Worm (Caenorhabditis elegans) whole organism, midembryonic: ENCODE measurements around the gene C35D10.10.

Experiments
- T22C8.4 ChIP-seq: fragments of 200-800 bp; sonication (Bioruptor generic); IDR thresholded peaks from 2 replicates; pipeline ENCODE4 v1.3.6; 2022; ENCODE audit warnings: missing genetic modification characterization, missing compliant biosample characterization
- cog-1 ChIP-seq: sonication (generic microtip); optimal IDR thresholded peaks from 2 replicates; lab custom pipeline; 2016; ENCODE audit warnings: missing genetic modification characterization, missing compliant biosample characterization
- flt-1 ChIP-seq: fragments of 200-800 bp; sonication (Bioruptor generic); IDR thresholded peaks from 2 replicates; pipeline ENCODE4 v1.3.6; 2022; ENCODE audit warnings: missing genetic modification characterization, missing compliant biosample characterization
- klf-2 ChIP-seq: fragments of 200-800 bp; sonication (Bioruptor generic); conservative IDR thresholded peaks from 2 replicates; pipeline ENCODE4 v1.3.6; 2022; ENCODE audit warnings: missing genetic modification reagents, missing genetic modification characterization, missing compliant biosample characterization
- med-1 ChIP-seq: sonication (generic microtip); optimal IDR thresholded peaks from 2 replicates; lab custom pipeline; 2017; ENCODE audit warnings: missing genetic modification characterization, mild to moderate bottlenecking, missing compliant biosample characterization, antibody characterized with exemption, missing genetic modification reagents; ENCODE audit not compliant: insufficient read depth
- ref-1 ChIP-seq: fragments of 200-800 bp; sonication (Bioruptor generic); conservative IDR thresholded peaks from 2 replicates; pipeline ENCODE4 v1.3.6; 2022; ENCODE audit warnings: missing genetic modification reagents, missing genetic modification characterization, missing compliant biosample characterization
- tab-1 ChIP-seq: fragments of 200-800 bp; sonication (Bioruptor generic); IDR thresholded peaks from 2 replicates; pipeline ENCODE4 v1.3.6; 2022; ENCODE audit warnings: missing genetic modification characterization, missing compliant biosample characterization
- ztf-23 ChIP-seq: fragments of 200-800 bp; sonication (Bioruptor generic); IDR thresholded peaks from 2 replicates; pipeline ENCODE4 v1.3.6; 2022; ENCODE audit warnings: missing genetic modification reagents, missing genetic modification characterization, missing compliant biosample characterization
- ztf-29 ChIP-seq: fragments of 200-800 bp; sonication (Bioruptor generic); IDR thresholded peaks from 2 replicates; pipeline ENCODE4 v1.3.6; 2022; ENCODE audit warnings: missing genetic modification reagents, missing genetic modification characterization, missing compliant biosample characterization

- TF ChIP-seq flt-1 (GFP tag; lab: Robert Waterston, UW), result no peak
- TF ChIP-seq ref-1 (GFP tag; lab: Robert Waterston, UW), result no peak
- TF ChIP-seq cog-1 (tag; lab: Kevin White, UChicago), result no peak
- no peak for TF ChIP-seq med-1 (GFP tag; lab: Kevin White, UChicago)
- no peak for TF ChIP-seq ztf-23 (GFP tag; lab: Robert Waterston, UW)
- no peak for TF ChIP-seq T22C8.4
- no peak for TF ChIP-seq tab-1 (GFP tag; lab: Robert Waterston, UW)
- no peak for TF ChIP-seq klf-2 (GFP tag; lab: Robert Waterston, UW)
- no peak for TF ChIP-seq ztf-29 (GFP tag; lab: Robert Waterston, UW)
These were observed 31.9 kb upstream of the C35D10.10 start, which contains the start of gene F26F4.6 for ce11 chrIII:4893540-4893939.
